Worm (Caenorhabditis elegans) whole organism, dauer: Measurements from ENCODE around the gene pad-2.

ENCODE experiments used
- unc-62 ChIP-seq: sonication (generic microtip); optimal IDR thresholded peaks from 2 replicates; lab custom pipeline; 2017; ENCODE audit warnings: missing biosample characterization, missing genetic modification reagents, missing genetic modification characterization

The pad-2 gene

DNA sequence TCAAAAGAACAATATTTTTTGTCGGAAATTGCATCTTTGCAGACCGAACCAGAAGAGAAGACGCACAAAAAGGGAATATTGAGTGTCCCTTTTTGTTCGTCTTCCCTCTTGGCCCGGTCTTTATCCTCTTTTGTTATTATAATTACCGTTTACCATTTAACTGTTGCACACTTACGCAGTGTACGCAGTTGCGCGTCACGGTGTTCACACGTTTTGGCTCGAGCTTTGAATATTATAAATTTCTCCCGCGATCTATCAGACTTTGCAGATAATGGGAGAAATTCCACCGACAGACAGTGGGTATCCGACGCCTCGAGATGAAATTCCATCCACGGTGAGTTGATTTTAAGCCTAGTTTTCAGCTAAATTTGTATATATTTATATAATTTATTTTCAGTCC is 41.9 kb downstream of the pad-2 start, which contains the start of gene sas-7:
Gene sas-7, plus strand, starts transcription at position 232 of the 400 bp plus-strand sequence.
- TF ChIP-seq unc-62 (GFP tag; lab: Kevin White, UChicago), result no peak

ce11 chrIII:10326327-10326726 is 47.4 kb downstream of the pad-2 start:
- TF ChIP-seq unc-62 (GFP tag; lab: Kevin White, UChicago), result no peak

DNA sequence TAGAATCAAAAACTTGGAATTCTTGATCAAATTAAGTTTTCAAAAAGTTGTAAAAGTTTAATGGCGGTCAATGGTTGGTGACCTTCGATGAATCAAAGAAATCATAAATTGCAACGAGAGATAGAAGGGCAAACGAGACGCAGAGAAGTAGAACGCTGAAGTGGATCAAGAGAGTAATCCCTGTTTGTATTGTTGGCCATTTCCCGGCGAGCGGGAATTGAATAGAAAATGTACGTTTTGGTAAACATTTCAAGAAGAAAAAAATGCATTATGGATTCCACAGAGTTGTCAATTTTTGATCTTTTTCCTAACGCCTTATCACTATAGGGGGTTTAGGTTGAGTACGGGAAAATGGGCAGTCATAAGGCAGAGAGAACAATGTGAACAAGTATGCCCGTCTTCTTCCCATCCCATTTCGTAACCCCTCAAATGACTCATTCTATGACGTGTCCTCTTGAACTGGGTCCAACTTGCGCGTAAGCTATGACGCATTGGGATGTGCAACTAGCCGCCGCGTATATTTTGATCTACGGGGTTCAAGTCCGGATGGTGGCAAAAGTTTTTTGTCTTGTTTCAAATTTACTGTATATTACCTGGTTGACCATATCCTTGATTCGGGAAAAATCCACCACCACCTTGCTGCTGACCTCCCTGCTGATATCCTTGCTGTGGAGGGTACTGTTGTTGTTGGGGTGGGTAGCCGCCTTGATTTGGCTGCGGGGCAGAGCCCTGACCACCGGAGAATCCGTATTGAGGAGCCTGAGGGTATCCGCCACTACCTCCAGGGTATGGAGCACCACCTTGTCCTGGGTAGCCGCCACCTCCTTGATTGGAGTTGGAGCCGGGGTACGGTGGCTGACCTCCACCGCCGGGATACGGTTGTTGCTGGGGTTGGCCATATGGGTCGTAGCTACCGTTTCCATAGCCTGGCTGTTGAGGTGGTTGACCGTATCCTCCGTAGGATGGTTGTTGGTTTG is 49.9 kb downstream of the pad-2 start:
- TF ChIP-seq unc-62 (GFP tag; lab: Kevin White, UChicago), result no peak

DNA sequence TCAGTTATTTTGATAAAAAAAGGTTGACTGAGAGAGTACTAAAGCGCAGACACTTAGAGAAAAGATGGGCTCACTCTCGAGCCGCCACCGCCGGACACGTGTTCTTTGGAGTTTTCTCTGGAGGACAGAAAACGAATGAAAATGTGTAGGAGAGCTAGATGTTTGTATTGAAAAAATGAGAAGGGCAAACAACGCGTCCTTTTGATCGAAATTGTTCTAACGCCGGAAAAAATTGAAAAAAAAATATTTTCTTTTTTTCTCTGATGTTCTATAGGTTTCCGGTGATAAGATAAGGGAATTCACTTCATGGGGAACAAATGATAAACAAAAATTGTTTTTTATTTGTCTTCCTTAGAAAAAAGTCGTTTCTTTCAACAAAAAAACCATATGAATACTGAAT is 50.9 kb downstream of the pad-2 start:
- no peak for TF ChIP-seq unc-62 (GFP tag; lab: Kevin White, UChicago)

DNA sequence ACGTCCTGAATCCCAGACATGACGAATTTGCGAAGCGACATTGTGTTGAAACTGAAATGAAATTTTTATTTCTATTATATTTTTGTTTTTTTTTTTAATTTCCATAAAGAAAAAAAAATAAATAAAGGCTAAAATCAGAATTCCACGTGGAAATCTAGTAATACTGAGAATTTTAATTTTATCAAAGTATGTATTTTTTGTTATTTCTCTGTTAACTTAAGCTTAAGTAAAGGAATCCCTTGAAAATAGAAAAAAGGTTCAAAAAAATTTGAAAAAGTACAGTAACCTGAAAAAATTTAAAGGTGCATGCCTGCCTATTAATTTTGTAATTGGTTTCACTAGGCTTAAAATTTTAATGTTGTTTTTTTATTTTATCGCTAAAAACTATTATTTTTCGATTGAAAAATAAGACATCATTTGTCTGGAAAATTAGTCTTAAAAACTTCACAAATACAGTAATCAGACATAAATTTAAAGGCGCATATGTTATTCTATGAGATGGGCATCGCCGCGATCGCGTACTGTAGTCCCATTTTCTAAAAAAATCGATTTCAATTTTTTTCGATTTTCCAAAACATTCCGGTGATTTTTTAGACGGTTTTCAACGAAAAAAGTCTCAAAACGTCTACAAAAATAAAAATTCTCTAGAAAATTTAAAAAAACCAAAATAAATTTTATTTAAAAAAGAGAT is 51.6 kb downstream of the pad-2 start, which contains the start of gene nex-2:
Gene nex-2, minus strand, starts transcription at position 51 of the 691 bp plus-strand sequence.
- no peak for TF ChIP-seq unc-62 (GFP tag; lab: Kevin White, UChicago)
